Worm (Caenorhabditis elegans) whole organism, early embryonic: ENCODE results near the gene set-15.

ENCODE experiments used
- B0310.2 ChIP-seq: sonication (generic microtip); optimal IDR thresholded peaks from 2 replicates; lab custom pipeline; 2016; ENCODE audit warnings: mild to moderate bottlenecking, missing genetic modification characterization, missing compliant biosample characterization
- F13C5.2 ChIP-seq: sonication (generic microtip); optimal IDR thresholded peaks from 2 replicates; lab custom pipeline; 2017; ENCODE audit warnings: mild to moderate bottlenecking, missing genetic modification characterization, inconsistent platforms, missing compliant biosample characterization
- aly-1 ChIP-seq: sonication (generic microtip); optimal IDR thresholded peaks from 2 replicates; lab custom pipeline; 2016; ENCODE audit warnings: missing genetic modification characterization, missing compliant biosample characterization
- ama-1 ChIP-seq: fragments of 150-350 bp; optimal IDR thresholded peaks from 2 replicates; lab custom pipeline; 2014
- ceh-13 ChIP-seq: fragments of 200-800 bp; sonication (Bioruptor generic); optimal IDR thresholded peaks from 2 replicates; lab custom pipeline; 2018; ENCODE audit warnings: mild to moderate bottlenecking, missing genetic modification characterization, missing compliant biosample characterization
- ceh-36 ChIP-seq: sonication (generic microtip); optimal IDR thresholded peaks from 2 replicates; lab custom pipeline; 2016; ENCODE audit warnings: missing genetic modification characterization, inconsistent platforms, missing compliant biosample characterization
- ets-7 ChIP-seq: sonication (generic microtip); optimal IDR thresholded peaks from 2 replicates; lab custom pipeline; 2016; ENCODE audit warnings: missing genotype, missing genetic modification characterization, missing compliant biosample characterization
- flt-1 ChIP-seq: fragments of 200-800 bp; sonication (Bioruptor generic); IDR thresholded peaks from 2 replicates; pipeline ENCODE4 v1.3.6; 2022; ENCODE audit warnings: missing genetic modification characterization, missing compliant biosample characterization
- hmbx-1 ChIP-seq: sonication (generic microtip); optimal IDR thresholded peaks from 2 replicates; lab custom pipeline; 2016; ENCODE audit warnings: mild to moderate bottlenecking, missing genetic modification characterization, missing compliant biosample characterization
- hmg-4 ChIP-seq: fragments of 200-800 bp; sonication (Bioruptor generic); optimal IDR thresholded peaks from 2 replicates; lab custom pipeline; 2018; ENCODE audit warnings: mild to moderate bottlenecking, missing genetic modification characterization, missing compliant biosample characterization
- hnd-1 ChIP-seq: sonication (generic microtip); optimal IDR thresholded peaks from 2 replicates; lab custom pipeline; 2016; ENCODE audit warnings: missing genetic modification characterization, missing compliant biosample characterization
- pes-1 ChIP-seq: fragments of 200-800 bp; sonication (Bioruptor generic); IDR thresholded peaks from 2 replicates; pipeline ENCODE4 v1.3.6; 2022; ENCODE audit warnings: missing genetic modification reagents, missing genetic modification characterization, missing compliant biosample characterization
- scrt-1 ChIP-seq: fragments of 200-800 bp; sonication (Bioruptor generic); IDR thresholded peaks from 2 replicates; pipeline ENCODE4 v1.3.6; 2022; ENCODE audit warnings: missing genetic modification characterization, missing compliant biosample characterization
- sea-1 ChIP-seq: fragments of 200-800 bp; sonication (Bioruptor generic); conservative IDR thresholded peaks from 2 replicates; pipeline ENCODE4 v1.3.6; 2022; ENCODE audit warnings: missing genetic modification characterization, missing compliant biosample characterization
- tbx-11 ChIP-seq: fragments of 200-800 bp; sonication (Bioruptor generic); IDR thresholded peaks from 2 replicates; pipeline ENCODE4 v1.3.6; 2022; ENCODE audit warnings: missing genetic modification characterization, missing compliant biosample characterization
- tbx-37 ChIP-seq: fragments of 200-800 bp; sonication (Bioruptor generic); conservative IDR thresholded peaks from 2 replicates; pipeline ENCODE4 v1.3.6; 2022; ENCODE audit warnings: missing genetic modification reagents, missing genetic modification characterization, missing compliant biosample characterization
- tra-4 ChIP-seq: sonication (generic microtip); optimal IDR thresholded peaks from 2 replicates; lab custom pipeline; 2017; ENCODE audit warnings: missing genetic modification characterization, missing compliant biosample characterization

Gene set-15

ce11 chrIV:4780129-4780528 lies at the start of gene set-15:
Gene set-15 (minus strand): TSS chrIV:4780229.
- TF ChIP-seq aly-1 (no peak), ets-7 (no peak), hmbx-1 (tag; lab: Kevin White, UChicago) (no peak), hnd-1 (tag; lab: Kevin White, UChicago) (no peak), scrt-1 (GFP tag; lab: Robert Waterston, UW) (no peak), hmg-4 (GFP tag; lab: Kevin White, UChicago) (no peak), sea-1 (GFP tag; lab: Robert Waterston, UW) (no peak)

- no peak for TF ChIP-seq ceh-13 (GFP tag; lab: Kevin White, UChicago)
- no peak for TF ChIP-seq hnd-1 (tag; lab: Kevin White, UChicago)
- TF ChIP-seq hmbx-1 (tag; lab: Kevin White, UChicago): no peak
- no peak for TF ChIP-seq ets-7
- TF ChIP-seq F13C5.2: no peak
- no peak for TF ChIP-seq ama-1 (lab: Kevin White, UChicago)
These were observed 49.6 kb upstream of the set-15 start for ce11 chrIV:4829641-4830040.

- TF ChIP-seq pes-1 (GFP tag; lab: Robert Waterston, UW): no peak
- no peak for TF ChIP-seq hmbx-1 (tag; lab: Kevin White, UChicago)
- no peak for TF ChIP-seq ets-7
- TF ChIP-seq sea-1 (GFP tag; lab: Robert Waterston, UW): no peak
- TF ChIP-seq hmg-4 (GFP tag; lab: Kevin White, UChicago): no peak
- TF ChIP-seq ama-1 (lab: Kevin White, UChicago): no peak
- TF ChIP-seq tbx-37 (GFP tag; lab: Robert Waterston, UW): no peak
- no peak for TF ChIP-seq B0310.2
- no peak for TF ChIP-seq F13C5.2
These were observed 47.2 kb upstream of the set-15 start, which contains the start of gene mpz-4 for ce11 chrIV:4827219-4827618. Gene mpz-4 (minus strand): TSS chrIV:4827319.

- TF ChIP-seq tra-4 (tag; lab: Kevin White, UChicago): no peak
- no peak for TF ChIP-seq B0310.2
- TF ChIP-seq scrt-1 (GFP tag; lab: Robert Waterston, UW): no peak
- TF ChIP-seq flt-1: no peak
- no peak for TF ChIP-seq tbx-37 (GFP tag; lab: Robert Waterston, UW)
These were observed 41.8 kb upstream of the set-15 start for ce11 chrIV:4821843-4822242.

ce11 chrIV:4821054-4821453 lies 41.0 kb upstream of the set-15 start, which contains the start of gene H06H21.8:
Gene H06H21.8 (minus strand): TSS chrIV:4821131.
- no peak for TF ChIP-seq tbx-11 (GFP tag; lab: Robert Waterston, UW)

- TF ChIP-seq hmg-4 (GFP tag; lab: Kevin White, UChicago): no peak
- TF ChIP-seq sea-1 (GFP tag; lab: Robert Waterston, UW): no peak
- no peak for TF ChIP-seq ceh-36 (tag; lab: Kevin White, UChicago)
- TF ChIP-seq ama-1 (lab: Kevin White, UChicago): no peak
- TF ChIP-seq hmbx-1 (tag; lab: Kevin White, UChicago): no peak
- no peak for TF ChIP-seq tra-4 (tag; lab: Kevin White, UChicago)
- TF ChIP-seq scrt-1 (GFP tag; lab: Robert Waterston, UW): no peak
- no peak for TF ChIP-seq flt-1
- no peak for TF ChIP-seq tbx-11 (GFP tag; lab: Robert Waterston, UW)
- TF ChIP-seq ceh-13 (GFP tag; lab: Kevin White, UChicago): no peak
- TF ChIP-seq hnd-1 (tag; lab: Kevin White, UChicago): no peak
- TF ChIP-seq F13C5.2: no peak
- no peak for TF ChIP-seq tbx-37 (GFP tag; lab: Robert Waterston, UW)
- no peak for TF ChIP-seq aly-1
- no peak for TF ChIP-seq ets-7
- no peak for TF ChIP-seq pes-1 (GFP tag; lab: Robert Waterston, UW)
- no peak for TF ChIP-seq B0310.2
These were observed 34.2 kb upstream of the set-15 start, which contains the start of gene srw-94 for ce11 chrIV:4814185-4814584. Gene srw-94 (plus strand): TSS chrIV:4814485.

- TF ChIP-seq scrt-1 (GFP tag; lab: Robert Waterston, UW) (no peak), hmbx-1 (tag; lab: Kevin White, UChicago) (no peak), ceh-13 (GFP tag; lab: Kevin White, UChicago) (no peak), tbx-37 (GFP tag; lab: Robert Waterston, UW) (no peak), flt-1 (no peak)
These were observed 31.8 kb upstream of the set-15 start, which contains the start of gene srw-95 for ce11 chrIV:4811863-4812262. Gene srw-95 (plus strand): TSS chrIV:4812075.

ce11 chrIV:4810377-4810984 lies 30.5 kb upstream of the set-15 start, which contains the start of gene eif-1.A:
Gene eif-1.A (plus strand): TSS chrIV:4810934.
- peak; percentile 58 for TF ChIP-seq F13C5.2
- TF ChIP-seq flt-1: no peak
- no peak for TF ChIP-seq B0310.2
- TF ChIP-seq hnd-1 (tag; lab: Kevin White, UChicago): no peak
- no peak for TF ChIP-seq ets-7
- no peak for TF ChIP-seq aly-1
- no peak for TF ChIP-seq hmg-4 (GFP tag; lab: Kevin White, UChicago)
- no peak for TF ChIP-seq ceh-13 (GFP tag; lab: Kevin White, UChicago)
- TF ChIP-seq tbx-37 (GFP tag; lab: Robert Waterston, UW): 0 out of 2 replicates have a peak, but pooled peaks have one; percentile 22

ce11 chrIV:4809813-4810212 lies 29.8 kb upstream of the set-15 start, which contains the start of gene H06H21.37:
Gene H06H21.37 (minus strand): TSS chrIV:4809974.
- TF ChIP-seq ama-1 (lab: Kevin White, UChicago): no peak
- TF ChIP-seq F13C5.2: no peak
- TF ChIP-seq tbx-11 (GFP tag; lab: Robert Waterston, UW): no peak
- TF ChIP-seq B0310.2: no peak
- TF ChIP-seq hnd-1 (tag; lab: Kevin White, UChicago): no peak
- TF ChIP-seq tbx-37 (GFP tag; lab: Robert Waterston, UW): no peak
- no peak for TF ChIP-seq hmbx-1 (tag; lab: Kevin White, UChicago)
- TF ChIP-seq pes-1 (GFP tag; lab: Robert Waterston, UW): no peak
- TF ChIP-seq aly-1: no peak
- no peak for TF ChIP-seq scrt-1 (GFP tag; lab: Robert Waterston, UW)
- TF ChIP-seq sea-1 (GFP tag; lab: Robert Waterston, UW): no peak
- TF ChIP-seq ets-7: no peak
- no peak for TF ChIP-seq ceh-13 (GFP tag; lab: Kevin White, UChicago)
- no peak for TF ChIP-seq ceh-36 (tag; lab: Kevin White, UChicago)
- TF ChIP-seq tra-4 (tag; lab: Kevin White, UChicago): no peak
- no peak for TF ChIP-seq flt-1
